Worm (Caenorhabditis elegans) whole organism, L1 larva: ENCODE results near the gene dhs-31.

ENCODE experiments used
- C04F5.9 ChIP-seq: sonication (generic microtip); optimal IDR thresholded peaks from 2 replicates; lab custom pipeline; 2016; ENCODE audit warnings: missing genetic modification characterization, missing compliant biosample characterization
- C34B4.2 ChIP-seq: sonication (generic microtip); optimal IDR thresholded peaks from 2 replicates; lab custom pipeline; 2017; ENCODE audit warnings: mild to moderate bottlenecking, missing genetic modification characterization, missing compliant biosample characterization
- F16B12.6 ChIP-seq: fragments of 150-350 bp; optimal IDR thresholded peaks from 2 replicates; lab custom pipeline; 2014; ENCODE audit warnings: missing biosample characterization, missing genetic modification characterization
- aha-1 ChIP-seq: fragments of 150-350 bp; optimal IDR thresholded peaks from 2 replicates; lab custom pipeline; 2014; ENCODE audit warnings: missing biosample characterization, missing genetic modification characterization
- ama-1 ChIP-seq: fragments of 150-350 bp; optimal IDR thresholded peaks from 2 replicates; lab custom pipeline; 2014
- blmp-1 ChIP-seq: fragments of 150-350 bp; optimal IDR thresholded peaks from 2 replicates; lab custom pipeline; 2014; ENCODE audit warnings: missing biosample characterization, missing genetic modification characterization
- ceh-63 ChIP-seq: fragments of 200-800 bp; sonication (Bioruptor generic); optimal IDR thresholded peaks from 2 replicates; lab custom pipeline; 2018; ENCODE audit warnings: mild to moderate bottlenecking, missing genetic modification characterization, missing compliant biosample characterization
- ceh-8 ChIP-seq: fragments of 200-800 bp; sonication (Bioruptor generic); optimal IDR thresholded peaks from 2 replicates; lab custom pipeline; 2018; ENCODE audit warnings: mild to moderate bottlenecking, missing genetic modification characterization, moderate library complexity, missing compliant biosample characterization
- ceh-90 ChIP-seq: sonication (generic microtip); optimal IDR thresholded peaks from 2 replicates; lab custom pipeline; 2016; ENCODE audit warnings: missing genetic modification characterization, missing compliant biosample characterization
- dsc-1 ChIP-seq: sonication (generic microtip); optimal IDR thresholded peaks from 2 replicates; lab custom pipeline; 2016; ENCODE audit warnings: mild to moderate bottlenecking, missing genetic modification characterization, missing compliant biosample characterization
- efl-1 ChIP-seq, 4 experiments: fragments of 150-350 bp; optimal IDR thresholded peaks in 3 of 4; peaks in 1 of 4; 1 replicate in 1 of 4; 2 replicates in 3 of 4; lab custom pipeline; 2014; ENCODE audit warnings: missing biosample characterization in 2 of 4, missing genetic modification characterization in 2 of 4, missing genetic modification reagents in 2 of 4
- egl-27 ChIP-seq, 2 experiments: fragments of 150-350 bp in 1 of 2; sonication (generic microtip); optimal IDR thresholded peaks; 3 replicates each; lab custom pipeline; 2017 to 2018; ENCODE audit warnings: missing biosample characterization in 2 of 2, missing genetic modification characterization in 2 of 2, missing genetic modification reagents in 2 of 2
- fkh-10 ChIP-seq: sonication (generic microtip); optimal IDR thresholded peaks from 2 replicates; lab custom pipeline; 2017; ENCODE audit warnings: missing biosample characterization, missing genetic modification reagents, missing genetic modification characterization
- fkh-4 ChIP-seq: sonication (generic microtip); optimal IDR thresholded peaks from 2 replicates; lab custom pipeline; 2016; ENCODE audit warnings: missing compliant biosample characterization, missing genetic modification characterization, borderline replicate concordance
- hlh-17 ChIP-seq: fragments of 200-800 bp; sonication (Bioruptor generic); optimal IDR thresholded peaks from 2 replicates; lab custom pipeline; 2018; ENCODE audit warnings: missing genetic modification characterization, mild to moderate bottlenecking, missing compliant biosample characterization, moderate library complexity, borderline replicate concordance
- hpl-2 ChIP-seq: fragments of 150-350 bp; optimal IDR thresholded peaks from 2 replicates; lab custom pipeline; 2014; ENCODE audit warnings: missing biosample characterization, missing genetic modification reagents, missing genetic modification characterization
- lin-13 ChIP-seq: fragments of 150-350 bp; optimal IDR thresholded peaks from 2 replicates; lab custom pipeline; 2014; ENCODE audit warnings: missing biosample characterization, missing genetic modification reagents, missing genetic modification characterization
- lin-14 ChIP-seq: fragments of 200-800 bp; sonication (Bioruptor generic); optimal IDR thresholded peaks from 2 replicates; lab custom pipeline; 2018; ENCODE audit warnings: mild to moderate bottlenecking, missing genetic modification characterization, moderate library complexity, missing compliant biosample characterization
- lin-35 ChIP-seq, 2 experiments: fragments of 150-350 bp; optimal IDR thresholded peaks; 2 replicates each; lab custom pipeline; 2014; ENCODE audit warnings: missing biosample characterization in 2 of 2, missing genetic modification characterization in 2 of 2, missing genetic modification reagents in 2 of 2
- lin-39 ChIP-seq: fragments of 150-350 bp; optimal IDR thresholded peaks from 2 replicates; lab custom pipeline; 2014; ENCODE audit warnings: missing biosample characterization, missing genetic modification reagents, missing genetic modification characterization
- lsy-2 ChIP-seq, 2 experiments: fragments of 150-350 bp; optimal IDR thresholded peaks; 2 replicates each; lab custom pipeline; 2014; ENCODE audit warnings: missing biosample characterization in 2 of 2, missing genetic modification characterization in 2 of 2
- mdl-1 ChIP-seq, 2 experiments: fragments of 150-350 bp; optimal IDR thresholded peaks; 2 replicates each; lab custom pipeline; 2014 to 2017; ENCODE audit warnings: missing biosample characterization in 2 of 2, missing genetic modification characterization in 2 of 2, inconsistent platforms in 1 of 2
- nhr-12 ChIP-seq: sonication (generic microtip); optimal IDR thresholded peaks from 2 replicates; lab custom pipeline; 2017; ENCODE audit warnings: missing biosample characterization, missing genetic modification characterization
- nhr-20 ChIP-seq: sonication (generic microtip); optimal IDR thresholded peaks from 2 replicates; lab custom pipeline; 2016; ENCODE audit warnings: mild to moderate bottlenecking, missing genetic modification characterization, missing compliant biosample characterization
- nhr-85 ChIP-seq: sonication (generic microtip); peaks from one replicate; lab custom pipeline; 2016; ENCODE audit warnings: missing genetic modification characterization, inconsistent platforms, missing compliant biosample characterization
- nhr-90 ChIP-seq: sonication (generic microtip); optimal IDR thresholded peaks from 2 replicates; lab custom pipeline; 2016; ENCODE audit warnings: mild to moderate bottlenecking, missing genetic modification characterization, missing compliant biosample characterization; ENCODE audit not compliant: poor library complexity
- pag-3 ChIP-seq: sonication (generic microtip); optimal IDR thresholded peaks from 2 replicates; lab custom pipeline; 2017; ENCODE audit warnings: missing genetic modification characterization, mild to moderate bottlenecking, missing compliant biosample characterization, antibody characterized with exemption, borderline replicate concordance; ENCODE audit not compliant: insufficient read depth
- rnt-1 ChIP-seq: sonication (generic microtip); optimal IDR thresholded peaks from 2 replicates; lab custom pipeline; 2016; ENCODE audit warnings: mild to moderate bottlenecking, missing genetic modification characterization, moderate library complexity, missing compliant biosample characterization
- skn-1 ChIP-seq: fragments of 150-350 bp; optimal IDR thresholded peaks from 2 replicates; lab custom pipeline; 2014; ENCODE audit warnings: missing biosample characterization, missing genetic modification characterization
- snpc-4 ChIP-seq: fragments of 150-350 bp; optimal IDR thresholded peaks from 2 replicates; lab custom pipeline; 2014; ENCODE audit warnings: missing biosample characterization, missing genetic modification characterization
- snu-23 ChIP-seq: sonication (generic microtip); optimal IDR thresholded peaks from 2 replicates; lab custom pipeline; 2016; ENCODE audit warnings: missing genetic modification characterization, missing compliant biosample characterization
- sox-4 ChIP-seq: sonication (generic microtip); optimal IDR thresholded peaks from 2 replicates; lab custom pipeline; 2016; ENCODE audit warnings: missing genetic modification characterization, missing compliant biosample characterization
- tbx-2 ChIP-seq: sonication (generic microtip); optimal IDR thresholded peaks from 2 replicates; lab custom pipeline; 2016; ENCODE audit warnings: missing genetic modification characterization, missing compliant biosample characterization
- unc-130 ChIP-seq: fragments of 150-350 bp; optimal IDR thresholded peaks from 2 replicates; lab custom pipeline; 2017; ENCODE audit warnings: missing biosample characterization, missing genetic modification characterization, inconsistent platforms
- unc-98 ChIP-seq: fragments of 200-800 bp; sonication (Bioruptor generic); IDR thresholded peaks from 2 replicates; pipeline ENCODE4 v1.3.6; 2022; ENCODE audit warnings: missing genetic modification characterization, missing compliant biosample characterization
- vab-15 ChIP-seq: sonication (generic microtip); optimal IDR thresholded peaks from 2 replicates; lab custom pipeline; 2017; ENCODE audit warnings: missing genotype, mild to moderate bottlenecking, missing genetic modification characterization, missing compliant biosample characterization
- xbp-1 ChIP-seq: sonication (generic microtip); optimal IDR thresholded peaks from 2 replicates; lab custom pipeline; 2016; ENCODE audit warnings: missing genetic modification characterization, missing compliant biosample characterization
- zag-1 ChIP-seq: fragments of 150-350 bp; optimal IDR thresholded peaks from 2 replicates; lab custom pipeline; 2014; ENCODE audit warnings: missing biosample characterization, missing genetic modification characterization
- ztf-11 ChIP-seq, 2 experiments: sonication (generic microtip); optimal IDR thresholded peaks; 2 replicates each; lab custom pipeline; 2016 to 2017; ENCODE audit warnings: missing genetic modification characterization in 2 of 2, missing biosample characterization in 1 of 2, missing compliant biosample characterization in 1 of 2

dhs-31 gene

DNA sequence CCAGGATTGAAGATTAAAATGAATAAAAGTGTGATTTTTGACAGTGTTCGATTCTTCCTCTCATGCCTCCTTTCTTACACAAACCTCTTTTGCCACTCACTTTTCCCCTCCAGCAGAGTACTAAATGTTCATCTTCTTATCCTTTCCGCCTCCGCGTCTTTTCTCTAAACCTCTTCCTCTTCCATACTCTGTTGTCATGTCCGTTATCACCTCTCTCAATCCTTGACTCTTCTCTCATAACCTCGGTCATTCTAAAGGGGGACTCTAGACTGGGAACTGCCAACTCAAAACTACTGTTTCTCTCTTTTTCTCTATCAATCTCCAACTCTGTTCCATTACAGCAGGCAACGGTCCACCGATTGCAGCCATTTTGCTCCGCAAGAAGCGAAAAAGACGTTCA, 7.6 kb upstream of the dhs-31 start:
- TF ChIP-seq pag-3 (no peak), rnt-1 (tag; lab: Kevin White, UChicago) (peak; percentile 25), ceh-8 (GFP tag; lab: Kevin White, UChicago) (no peak), aha-1 (no peak), blmp-1 (tag; lab: Kevin White, UChicago) (peak; percentile 18), C34B4.2 (tag; lab: Kevin White, UChicago) (no peak), efl-1 (optimal IDR thresholded peaks at IDR 0.05; lab: Kevin White, UChicago) (no peak), efl-1 (GFP tag; optimal IDR thresholded peaks at IDR 0.05 in 1 of 2; lab: Kevin White, UChicago) (peak in 1 of 2 experiments; percentile 59), lin-14 (GFP tag; lab: Kevin White, UChicago) (peak; percentile 72)

DNA sequence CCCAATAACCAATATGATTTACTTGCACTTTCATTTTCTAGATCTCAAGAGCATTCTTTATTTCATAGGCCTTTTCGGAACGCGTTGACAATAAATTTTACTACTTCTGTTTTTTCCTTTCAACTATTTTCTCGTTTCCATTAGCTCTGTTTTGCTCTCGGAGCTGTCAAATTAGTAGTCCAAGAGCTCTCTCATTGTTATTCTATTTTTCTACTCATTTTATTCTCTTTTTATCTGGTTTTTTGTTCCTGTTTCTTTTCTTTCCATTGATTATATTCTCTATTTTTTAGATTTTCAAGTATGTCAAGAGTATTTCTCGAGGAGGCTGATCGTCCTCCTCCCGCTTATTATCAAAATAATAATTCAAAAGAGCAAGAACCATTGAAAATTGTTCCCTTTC, 6.4 kb upstream of the dhs-31 start, which contains the start of gene T04B2.3:
Gene T04B2.3 (plus strand): TSS at position 301 of the 400 bp plus-strand sequence.
- no peak for TF ChIP-seq ama-1
- TF ChIP-seq ceh-90 (tag; lab: Kevin White, UChicago) = no peak
- no peak for TF ChIP-seq hpl-2 (GFP tag; lab: Kevin White, UChicago)
- no peak for TF ChIP-seq snu-23 (GFP tag; lab: Kevin White, UChicago)

DNA sequence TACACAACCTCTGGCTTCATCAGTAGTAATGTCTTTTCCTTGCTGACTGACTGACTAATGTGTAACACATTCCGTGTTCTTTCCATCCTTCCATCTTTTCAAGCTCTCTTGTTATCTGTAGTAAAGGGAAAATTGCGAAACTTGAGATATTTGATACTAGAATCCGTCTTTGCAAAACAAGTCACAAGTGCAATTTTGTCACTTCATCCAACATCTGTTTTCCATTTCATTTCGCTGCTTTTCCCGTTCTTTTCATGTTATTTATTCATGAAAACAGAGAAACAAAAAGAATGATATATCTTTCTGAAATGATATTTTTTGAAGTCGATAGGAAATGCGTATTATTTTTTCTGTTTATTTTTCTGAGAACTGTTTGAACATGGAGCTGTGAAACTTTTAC, 5.3 kb upstream of the dhs-31 start:
- TF ChIP-seq fkh-4 (tag; lab: Kevin White, UChicago) (peak; percentile 58), dsc-1 (tag; lab: Kevin White, UChicago) (peak; percentile 83), lin-14 (GFP tag; lab: Kevin White, UChicago) (peak; percentile 14), C04F5.9 (no peak)

DNA sequence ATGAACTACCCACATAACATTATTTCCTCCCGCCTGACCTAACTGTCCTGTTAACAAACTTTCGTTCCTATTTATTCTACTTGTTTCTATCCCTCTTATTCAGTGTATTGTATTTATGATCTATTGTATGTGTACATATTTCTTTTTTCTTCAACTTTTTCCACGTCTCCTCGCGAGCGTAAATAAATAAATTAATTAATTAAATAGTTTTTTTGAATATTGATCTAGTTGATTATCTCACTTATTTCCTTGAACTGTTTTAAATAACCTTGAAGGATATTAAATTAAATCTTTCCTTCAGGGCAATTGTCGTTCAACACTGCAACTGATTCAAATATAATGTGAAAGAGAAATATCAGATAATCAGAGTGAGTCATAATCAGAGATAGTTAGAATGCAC, 2.2 kb upstream of the dhs-31 start, which contains the start of gene frk-1:
Gene frk-1 (plus strand): TSS at position 301 of the 400 bp plus-strand sequence.
- TF ChIP-seq fkh-4 (tag; lab: Kevin White, UChicago) (no peak), unc-130 (no peak), ama-1 (no peak), nhr-20 (no peak), ztf-11 (tag; optimal IDR thresholded peaks at IDR 0.05; lab: Kevin White, UChicago) (no peak), F16B12.6 (tag; lab: Kevin White, UChicago) (no peak), snu-23 (GFP tag; lab: Kevin White, UChicago) (no peak), lin-13 (GFP tag; lab: Kevin White, UChicago) (no peak), lin-14 (GFP tag; lab: Kevin White, UChicago) (no peak), lsy-2 (tag; optimal IDR thresholded peaks at IDR 0.05; lab: Kevin White, UChicago) (no peak), xbp-1 (no peak), tbx-2 (no peak), dsc-1 (tag; lab: Kevin White, UChicago) (no peak), efl-1 (optimal IDR thresholded peaks at IDR 0.05; lab: Kevin White, UChicago) (no peak), efl-1 (GFP tag; optimal IDR thresholded peaks at IDR 0.05 in 1 of 2; lab: Kevin White, UChicago) (no peak), snpc-4 (tag; lab: Kevin White, UChicago) (no peak), mdl-1 (tag; optimal IDR thresholded peaks at IDR 0.05; lab: Kevin White, UChicago) (no peak), unc-98 (no peak), fkh-10 (no peak), lin-39 (no peak), ceh-63 (no peak)

DNA sequence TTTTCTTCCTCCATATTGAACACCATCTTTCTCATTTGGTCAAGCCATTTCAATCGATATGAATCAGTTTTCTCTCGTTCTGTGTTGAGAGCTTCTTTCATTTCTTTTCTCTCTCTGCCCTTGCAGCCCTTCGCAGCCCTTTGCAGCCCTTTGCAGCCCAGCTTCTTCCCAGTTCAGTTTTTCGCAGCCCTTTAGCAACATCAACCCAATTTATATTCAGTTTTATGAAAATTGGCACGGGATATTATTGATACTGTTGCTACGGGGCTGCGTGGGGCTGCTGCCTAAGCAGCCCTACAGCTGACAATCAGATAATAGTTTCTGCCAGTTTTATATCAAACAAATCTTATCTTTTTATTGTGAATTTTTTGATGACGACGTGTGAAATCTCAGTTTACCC, 3.7 kb downstream of the dhs-31 start, which contains the start of gene F44D12.10:
Gene F44D12.10 (minus strand): TSS at position 101 of the 400 bp plus-strand sequence.
- TF ChIP-seq unc-98 = no peak
- TF ChIP-seq, all 84 proteins: peak for 0

DNA sequence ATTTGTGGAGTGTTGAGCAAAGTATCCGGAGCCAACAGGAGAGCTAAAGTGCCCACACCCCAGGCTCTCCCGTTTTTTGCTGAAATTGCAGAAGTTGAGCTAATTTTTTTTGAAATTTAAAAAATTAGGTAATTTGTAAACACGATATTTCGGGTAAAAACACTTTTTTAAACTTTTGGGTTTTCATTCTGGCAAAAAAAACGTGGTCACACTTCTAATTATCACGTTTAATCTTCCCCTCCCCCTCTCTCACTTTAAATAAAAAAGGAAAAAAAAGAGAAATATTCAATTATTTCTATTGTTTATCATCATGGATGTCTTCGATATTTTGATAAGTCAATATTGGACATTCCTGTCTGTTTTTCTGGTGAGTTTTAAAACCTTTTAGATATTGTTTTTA, 7.7 kb downstream of the dhs-31 start, which contains the start of gene F44D12.6:
Gene F44D12.6 (plus strand): TSS at position 301 of the 400 bp plus-strand sequence.
- TF ChIP-seq nhr-12 (no peak), mdl-1 (tag; optimal IDR thresholded peaks at IDR 0.05; lab: Kevin White, UChicago) (no peak), hlh-17 (GFP tag; lab: Kevin White, UChicago) (no peak), tbx-2 (no peak), sox-4 (tag; lab: Kevin White, UChicago) (no peak), zag-1 (tag; lab: Kevin White, UChicago) (no peak), unc-130 (no peak), egl-27 (tag; optimal IDR thresholded peaks at IDR 0.05; lab: Kevin White, UChicago) (no peak), ceh-90 (tag; lab: Kevin White, UChicago) (no peak), lin-35 (GFP tag; optimal IDR thresholded peaks at IDR 0.05; lab: Kevin White, UChicago) (no peak), nhr-90 (tag; lab: Kevin White, UChicago) (no peak), nhr-20 (no peak), ztf-11 (tag; optimal IDR thresholded peaks at IDR 0.05; lab: Kevin White, UChicago) (no peak), nhr-85 (tag; lab: Kevin White, UChicago) (no peak), lsy-2 (tag; optimal IDR thresholded peaks at IDR 0.05; lab: Kevin White, UChicago) (no peak), vab-15 (tag; lab: Kevin White, UChicago) (no peak), snpc-4 (tag; lab: Kevin White, UChicago) (no peak), snu-23 (GFP tag; lab: Kevin White, UChicago) (no peak), skn-1 (tag; lab: Kevin White, UChicago) (no peak)
